Worm (Caenorhabditis elegans) whole organism, late embryonic: ENCODE data around the gene F13H10.5.

Experiments used
- F13H6.1 ChIP-seq: sonication (generic microtip); optimal IDR thresholded peaks from 2 replicates; lab custom pipeline; 2016; ENCODE audit warnings: missing genetic modification characterization, missing compliant biosample characterization
- ama-1 ChIP-seq: fragments of 150-350 bp; optimal IDR thresholded peaks from 2 replicates; lab custom pipeline; 2014
- gmeb-2 ChIP-seq: sonication (generic microtip); optimal IDR thresholded peaks from 2 replicates; lab custom pipeline; 2016; ENCODE audit warnings: missing genetic modification characterization, inconsistent platforms, missing compliant biosample characterization
- hlh-8 ChIP-seq: sonication (generic microtip); optimal IDR thresholded peaks from 2 replicates; lab custom pipeline; 2016; ENCODE audit warnings: missing genotype, missing genetic modification characterization, missing compliant biosample characterization
- nhr-11 ChIP-seq: fragments of 150-350 bp; optimal IDR thresholded peaks from 2 replicates; lab custom pipeline; 2014; ENCODE audit warnings: missing biosample characterization, missing genetic modification characterization
- pha-4 ChIP-seq: fragments of 150-350 bp; optimal IDR thresholded peaks from 2 replicates; lab custom pipeline; 2018; ENCODE audit warnings: missing biosample characterization, missing genetic modification reagents, missing genetic modification characterization
- sox-4 ChIP-seq: sonication (generic microtip); optimal IDR thresholded peaks from 2 replicates; lab custom pipeline; 2017; ENCODE audit warnings: mild to moderate bottlenecking, missing genetic modification characterization, inconsistent platforms, missing compliant biosample characterization

DNA sequence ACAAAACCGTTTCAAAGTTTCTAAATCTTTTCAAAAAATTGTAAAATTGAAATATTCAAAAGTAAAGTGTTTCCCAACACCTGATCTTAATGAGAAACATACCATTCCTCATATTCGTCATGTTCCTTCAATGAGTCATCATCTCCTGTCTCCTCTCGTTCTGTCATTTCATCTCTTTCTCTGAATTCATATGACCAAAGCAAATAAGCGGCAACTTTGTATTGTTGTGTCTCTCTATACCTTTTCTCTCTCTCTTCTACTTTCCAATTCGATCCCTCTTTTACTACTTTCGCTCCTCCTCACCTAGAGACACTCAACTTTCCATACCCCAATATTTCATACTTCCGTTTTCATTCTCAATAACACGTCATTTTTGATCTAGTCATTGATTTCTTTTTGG lies 17.5 kb downstream of the F13H10.5 start:
- TF ChIP-seq ama-1 (lab: Kevin White, UChicago), result no peak
- no peak for TF ChIP-seq gmeb-2 (tag; lab: Kevin White, UChicago)
- TF ChIP-seq sox-4 (tag; lab: Kevin White, UChicago), result no peak
- TF ChIP-seq hlh-8 (tag; lab: Kevin White, UChicago), result no peak
- TF ChIP-seq F13H6.1 (tag; lab: Kevin White, UChicago), result no peak
- no peak for TF ChIP-seq pha-4 (tag; lab: Kevin White, UChicago)
- TF ChIP-seq nhr-11 (tag; lab: Kevin White, UChicago), result no peak
